Worm (Caenorhabditis elegans): ENCODE data around the gene srlf-33.

ce11 chrIV:11914837-11915737 is 10.2 kb downstream of the srlf-33 start, which contains the start of gene fat-6:
- TF ChIP-seq egl-27 (tag; optimal IDR thresholded peaks at IDR 0.05) (no peak), ama-1 (optimal IDR thresholded peaks at IDR 0.05) (peak; percentile 38), ceh-28 (tag; optimal IDR thresholded peaks at IDR 0.05) (no peak), ceh-16 (tag; optimal IDR thresholded peaks at IDR 0.05) (no peak)
